Worm (Caenorhabditis elegans): ENCODE measurements around the gene dhs-22.

dhs-22 gene

ce11 chrV:14457070-14457469 is 35.8 kb upstream of the dhs-22 start, which contains the start of gene coh-3:
Gene coh-3 (plus strand): TSS chrV:14457422.
- TF ChIP-seq ets-4 (GFP tag; optimal IDR thresholded peaks at IDR 0.05) (no peak), tlf-1 (GFP tag; optimal IDR thresholded peaks at IDR 0.05) (peak; percentile 88), ceh-91 (GFP tag; IDR thresholded peaks at IDR 0.05) (peak; percentile 96), T26A5.8 (tag; optimal IDR thresholded peaks at IDR 0.05) (no peak), sptf-2 (GFP tag; optimal IDR thresholded peaks at IDR 0.05) (no peak), lin-26 (GFP tag; IDR thresholded peaks at IDR 0.05) (no peak), ekl-4 (GFP tag; IDR thresholded peaks at IDR 0.05) (peak; percentile 88), Y53G8AR.9 (GFP tag; conservative IDR thresholded peaks at IDR 0.05) (peak; percentile 81), ceh-100 (GFP tag; IDR thresholded peaks at IDR 0.05) (peak; percentile 57; the same call in 1 of the 2 replicates), let-526 (GFP tag; IDR thresholded peaks at IDR 0.05) (no peak), hlh-12 (tag; optimal IDR thresholded peaks at IDR 0.05) (no peak), Y53F4B.3 (GFP tag; IDR thresholded peaks at IDR 0.05) (peak; percentile 61; the same call in 1 of the 2 replicates), dox-1 (GFP tag; IDR thresholded peaks at IDR 0.05) (peak; percentile 81), ceh-40 (GFP tag; IDR thresholded peaks at IDR 0.05) (no peak), ztf-18 (tag; optimal IDR thresholded peaks at IDR 0.05) (no peak), die-1 (tag; optimal IDR thresholded peaks at IDR 0.05) (no peak), ceh-79 (tag; optimal IDR thresholded peaks at IDR 0.05) (no peak), B0336.3 (GFP tag; IDR thresholded peaks at IDR 0.05) (peak; percentile 53; the same call in 1 of the 2 replicates), ztf-28 (GFP tag; IDR thresholded peaks at IDR 0.05) (peak; percentile 53; the same call in 1 of the 2 replicates), let-607 (tag; optimal IDR thresholded peaks at IDR 0.05) (no peak), F52B5.7 (tag; optimal IDR thresholded peaks at IDR 0.05) (no peak), unc-62 (GFP tag; optimal IDR thresholded peaks at IDR 0.05) (no peak), lir-1 (GFP tag; conservative IDR thresholded peaks at IDR 0.05) (peak; percentile 53; the same call in 1 of the 2 replicates), nfya-2 (GFP tag; IDR thresholded peaks at IDR 0.05) (no peak), ceh-27 (GFP tag; optimal IDR thresholded peaks at IDR 0.05) (no peak), tbx-9 (tag; optimal IDR thresholded peaks at IDR 0.05; ENCODE audit: borderline replicate concordance) (no peak), lsy-27 (tag; optimal IDR thresholded peaks at IDR 0.05; ENCODE audit: borderline replicate concordance, insufficient read depth) (no peak), D2030.7 (GFP tag; IDR thresholded peaks at IDR 0.05) (peak; percentile 95), pbrm-1 (GFP tag; IDR thresholded peaks at IDR 0.05) (peak; percentile 74), egrh-3 (GFP tag; IDR thresholded peaks at IDR 0.05) (no peak), efl-1 (GFP tag; optimal IDR thresholded peaks at IDR 0.05) (peak; percentile 96), tbp1 (GFP tag; optimal IDR thresholded peaks at IDR 0.05) (peak; percentile 69), Y56A3A.18 (GFP tag; IDR thresholded peaks at IDR 0.05) (no peak), K11D2.4 (GFP tag; IDR thresholded peaks at IDR 0.05) (no peak), ztf-26 (tag; optimal IDR thresholded peaks at IDR 0.05) (no peak), attf-6 (GFP tag; IDR thresholded peaks at IDR 0.05) (peak; percentile 70), attf-3 (GFP tag; conservative IDR thresholded peaks at IDR 0.05) (no peak), Y67H2A.10 (GFP tag; conservative IDR thresholded peaks at IDR 0.05) (0 out of 2 replicates have a peak, but pooled peaks have one; percentile 25), snpc-1.1 (tag; optimal IDR thresholded peaks at IDR 0.05; ENCODE audit: insufficient read depth) (peak; percentile 87), aptf-2 (GFP tag; conservative IDR thresholded peaks at IDR 0.05) (peak; percentile 65; the same call in 1 of the 2 replicates), C06A6.2 (GFP tag; conservative IDR thresholded peaks at IDR 0.05) (no peak), mel-28 (tag; optimal IDR thresholded peaks at IDR 0.05; ENCODE audit: borderline replicate concordance) (no peak), dpl-1 (GFP tag; optimal IDR thresholded peaks at IDR 0.05) (peak; percentile 90), snpc-3.4 (tag; optimal IDR thresholded peaks at IDR 0.05) (peak; percentile 95), ZK185.1 (tag; optimal IDR thresholded peaks at IDR 0.05; ENCODE audit: poor library complexity, severe bottlenecking) (no peak), Y95B8A.8 (GFP tag; IDR thresholded peaks at IDR 0.05) (0 out of 2 replicates have a peak, but pooled peaks have one; percentile 35), F39B2.1 (GFP tag; IDR thresholded peaks at IDR 0.05) (no peak), athp-1 (tag; optimal IDR thresholded peaks at IDR 0.05) (peak; percentile 25)
